Worm (Caenorhabditis elegans) whole organism, L4 larva: Measurements from ENCODE around the gene ZC317.7.
"Not testable (repeated sequence)": the region's sequence is repeated elsewhere in the genome, so short reads cannot be mapped to it uniquely, and the experiment has no call there.

ENCODE experiments used
- D1046.2 ChIP-seq: fragments of 200-800 bp; sonication (Bioruptor generic); IDR thresholded peaks from 2 replicates; pipeline ENCODE4 v1.3.6; 2022; ENCODE audit warnings: missing genetic modification characterization, missing compliant biosample characterization
- F10B5.3 ChIP-seq: sonication (generic microtip); optimal IDR thresholded peaks from 2 replicates; lab custom pipeline; 2016; ENCODE audit warnings: mild to moderate bottlenecking, missing genetic modification characterization, missing compliant biosample characterization
- F49E8.2 ChIP-seq: sonication (generic microtip); optimal IDR thresholded peaks from 2 replicates; lab custom pipeline; 2016; ENCODE audit warnings: missing compliant biosample characterization, mild to moderate bottlenecking, missing genetic modification characterization, borderline replicate concordance
- R02D3.7 ChIP-seq: fragments of 150-350 bp; sonication (generic microtip); optimal IDR thresholded peaks from 3 replicates; lab custom pipeline; 2014; ENCODE audit warnings: missing biosample characterization, missing genetic modification characterization
- T20F7.1 ChIP-seq: fragments of 200-800 bp; sonication (Bioruptor generic); optimal IDR thresholded peaks from 2 replicates; lab custom pipeline; 2018; ENCODE audit warnings: mild to moderate bottlenecking, missing genetic modification characterization, missing compliant biosample characterization
- T26A8.4 ChIP-seq: fragments of 200-800 bp; sonication (Bioruptor generic); IDR thresholded peaks from 2 replicates; pipeline ENCODE4 v1.3.6; 2022; ENCODE audit warnings: missing genetic modification characterization, missing compliant biosample characterization
- aha-1 ChIP-seq: fragments of 150-350 bp; peaks from one replicate; lab custom pipeline; 2014; ENCODE audit warnings: missing biosample characterization, missing genetic modification characterization
- aly-2 ChIP-seq: sonication (generic microtip); optimal IDR thresholded peaks from 2 replicates; lab custom pipeline; 2018; ENCODE audit warnings: missing biosample characterization, missing genetic modification characterization
- ceh-20 ChIP-seq: fragments of 200-800 bp; sonication (Bioruptor generic); IDR thresholded peaks from 2 replicates; pipeline ENCODE4 v1.3.6; 2022; ENCODE audit warnings: missing genetic modification reagents, missing genetic modification characterization, missing compliant biosample characterization
- ceh-28 ChIP-seq: fragments of 150-350 bp; optimal IDR thresholded peaks from 2 replicates; lab custom pipeline; 2014; ENCODE audit warnings: missing biosample characterization, missing genetic modification reagents, missing genetic modification characterization
- ceh-82 ChIP-seq: sonication (generic microtip); optimal IDR thresholded peaks from 2 replicates; lab custom pipeline; 2017; ENCODE audit warnings: missing biosample characterization, missing genetic modification characterization
- daf-8 ChIP-seq: fragments of 200-800 bp; sonication (Bioruptor generic); IDR thresholded peaks from 2 replicates; pipeline ENCODE4 v1.3.6; 2022; ENCODE audit warnings: missing genetic modification characterization, missing compliant biosample characterization
- dmd-9 ChIP-seq: fragments of 200-800 bp; sonication (Bioruptor generic); IDR thresholded peaks from 2 replicates; pipeline ENCODE4 v1.3.6; 2022; ENCODE audit warnings: missing genetic modification reagents, missing genetic modification characterization, missing compliant biosample characterization
- dpl-1 ChIP-seq: fragments of 150-350 bp; optimal IDR thresholded peaks from 2 replicates; lab custom pipeline; 2014; ENCODE audit warnings: missing biosample characterization, missing genetic modification reagents, missing genetic modification characterization
- duxl-1 ChIP-seq: sonication (generic microtip); optimal IDR thresholded peaks from 2 replicates; lab custom pipeline; 2016; ENCODE audit warnings: mild to moderate bottlenecking, missing genetic modification characterization, moderate library complexity, missing compliant biosample characterization; ENCODE audit not compliant: poor library complexity
- egl-27 ChIP-seq: sonication (generic microtip); optimal IDR thresholded peaks from 3 replicates; lab custom pipeline; 2017; ENCODE audit warnings: missing biosample characterization, missing genetic modification reagents, missing genetic modification characterization
- fkh-10 ChIP-seq: fragments of 150-350 bp; optimal IDR thresholded peaks from 2 replicates; lab custom pipeline; 2014; ENCODE audit warnings: missing biosample characterization, missing genetic modification reagents, missing genetic modification characterization
- hlh-30 ChIP-seq: sonication (generic microtip); optimal IDR thresholded peaks from 2 replicates; lab custom pipeline; 2017; ENCODE audit warnings: antibody characterized with exemption, mild to moderate bottlenecking, missing genetic modification characterization, missing compliant biosample characterization; ENCODE audit not compliant: insufficient read depth
- lim-7 ChIP-seq: fragments of 200-800 bp; sonication (Bioruptor generic); IDR thresholded peaks from 2 replicates; pipeline ENCODE4 v1.3.6; 2022; ENCODE audit warnings: missing genetic modification characterization, missing compliant biosample characterization
- lin-13 ChIP-seq: fragments of 150-350 bp; optimal IDR thresholded peaks from 2 replicates; lab custom pipeline; 2014; ENCODE audit warnings: missing biosample characterization, missing genetic modification reagents, missing genetic modification characterization
- lin-38 ChIP-seq: fragments of 200-800 bp; sonication (Bioruptor generic); IDR thresholded peaks from 2 replicates; pipeline ENCODE4 v1.3.6; 2022; ENCODE audit warnings: missing genetic modification reagents, missing genetic modification characterization, missing compliant biosample characterization
- lin-39 ChIP-seq: fragments of 150-350 bp; optimal IDR thresholded peaks from 2 replicates; lab custom pipeline; 2014; ENCODE audit warnings: missing biosample characterization, missing genetic modification reagents, missing genetic modification characterization
- madf-5 ChIP-seq, 2 experiments: fragments of 200-800 bp; sonication (Bioruptor generic); IDR thresholded peaks; 2 replicates each; pipeline ENCODE4 v1.3.6; 2022; ENCODE audit warnings: missing compliant biosample characterization in 2 of 2, missing genetic modification characterization in 2 of 2
- mdt-29 ChIP-seq: fragments of 200-800 bp; sonication (Bioruptor generic); IDR thresholded peaks from 2 replicates; pipeline ENCODE4 v1.3.6; 2022; ENCODE audit warnings: missing genetic modification reagents, missing genetic modification characterization, missing compliant biosample characterization
- mes-2 ChIP-seq: sonication (generic microtip); optimal IDR thresholded peaks from 2 replicates; lab custom pipeline; 2016; ENCODE audit warnings: missing genotype, mild to moderate bottlenecking, missing genetic modification characterization, missing compliant biosample characterization; ENCODE audit not compliant: poor library complexity, severe bottlenecking
- mxl-3 ChIP-seq: fragments of 200-800 bp; sonication (Bioruptor generic); optimal IDR thresholded peaks from 2 replicates; lab custom pipeline; 2018; ENCODE audit warnings: mild to moderate bottlenecking, missing genetic modification characterization, missing compliant biosample characterization
- nhr-10 ChIP-seq: fragments of 150-350 bp; optimal IDR thresholded peaks from 2 replicates; lab custom pipeline; 2014; ENCODE audit warnings: missing biosample characterization, missing genetic modification characterization
- nhr-237 ChIP-seq: sonication (generic microtip); optimal IDR thresholded peaks from 2 replicates; lab custom pipeline; 2017; ENCODE audit warnings: missing biosample characterization, missing genetic modification characterization
- nhr-42 ChIP-seq: fragments of 200-800 bp; sonication (Bioruptor generic); IDR thresholded peaks from 2 replicates; pipeline ENCODE4 v1.3.6; 2022; ENCODE audit warnings: missing genetic modification characterization, missing compliant biosample characterization
- nhr-48 ChIP-seq: sonication (generic microtip); optimal IDR thresholded peaks from 2 replicates; lab custom pipeline; 2016; ENCODE audit warnings: mild to moderate bottlenecking, missing genetic modification characterization, missing compliant biosample characterization
- nhr-76 ChIP-seq: fragments of 150-350 bp; optimal IDR thresholded peaks from 2 replicates; lab custom pipeline; 2014; ENCODE audit warnings: missing biosample characterization, missing genetic modification characterization
- pha-4 ChIP-seq, 2 experiments: fragments of 150-350 bp in 1 of 2; fragments of 200-800 bp in 1 of 2; sonication (Bioruptor generic) in 1 of 2; IDR thresholded peaks in 1 of 2; optimal IDR thresholded peaks in 1 of 2; 2 replicates each; pipeline versions ENCODE4 v1.3.6 to Lab custom; 2014 to 2022; ENCODE audit warnings: missing genetic modification characterization in 2 of 2, missing genetic modification reagents in 2 of 2, missing biosample characterization in 1 of 2, missing compliant biosample characterization in 1 of 2
- rbr-2 ChIP-seq: sonication (generic microtip); optimal IDR thresholded peaks from 2 replicates; lab custom pipeline; 2016; ENCODE audit warnings: missing genotype, missing genetic modification characterization, missing compliant biosample characterization
- snpc-1.2 ChIP-seq: fragments of 200-800 bp; sonication (Bioruptor generic); IDR thresholded peaks from 2 replicates; pipeline ENCODE4 v1.3.6; 2022; ENCODE audit warnings: missing genetic modification reagents, missing genetic modification characterization, missing compliant biosample characterization
- tag-97 ChIP-seq: fragments of 200-800 bp; sonication (Bioruptor generic); IDR thresholded peaks from 2 replicates; pipeline ENCODE4 v1.3.6; 2022; ENCODE audit warnings: missing genetic modification characterization, missing compliant biosample characterization
- tra-1 ChIP-seq: fragments of 200-800 bp; sonication (Bioruptor generic); IDR thresholded peaks from 2 replicates; pipeline ENCODE4 v1.3.6; 2022; ENCODE audit warnings: missing genetic modification reagents, missing genetic modification characterization, missing compliant biosample characterization
- unc-62 ChIP-seq, 3 experiments: fragments of 150-350 bp in 1 of 3; sonication (generic microtip); optimal IDR thresholded peaks in 2 of 3; peaks in 1 of 3; 1 replicate in 1 of 3; 2 replicates in 2 of 3; lab custom pipeline; 2014 to 2017; ENCODE audit warnings: missing biosample characterization in 3 of 3, missing genetic modification characterization in 3 of 3, missing genetic modification reagents in 3 of 3, missing genotype in 1 of 3
- vab-7 ChIP-seq: fragments of 200-800 bp; sonication (Bioruptor generic); IDR thresholded peaks from 2 replicates; pipeline ENCODE4 v1.3.6; 2022; ENCODE audit warnings: missing genetic modification reagents, missing genetic modification characterization, missing compliant biosample characterization
- zfp-2 ChIP-seq: sonication (generic microtip); optimal IDR thresholded peaks from 2 replicates; lab custom pipeline; 2016; ENCODE audit warnings: mild to moderate bottlenecking, missing genetic modification characterization, missing compliant biosample characterization
- zfp-3 ChIP-seq: fragments of 200-800 bp; sonication (Bioruptor generic); conservative IDR thresholded peaks from 2 replicates; pipeline ENCODE4 v1.3.6; 2022; ENCODE audit warnings: missing genetic modification reagents, missing genetic modification characterization, missing compliant biosample characterization
- zip-11 ChIP-seq: fragments of 200-800 bp; sonication (Bioruptor generic); IDR thresholded peaks from 2 replicates; pipeline ENCODE4 v1.3.6; 2022; ENCODE audit warnings: missing genetic modification characterization, missing compliant biosample characterization
- ztf-7 ChIP-seq: fragments of 150-350 bp; optimal IDR thresholded peaks from 2 replicates; lab custom pipeline; 2014; ENCODE audit warnings: missing biosample characterization, missing genetic modification characterization

The ZC317.7 gene

DNA sequence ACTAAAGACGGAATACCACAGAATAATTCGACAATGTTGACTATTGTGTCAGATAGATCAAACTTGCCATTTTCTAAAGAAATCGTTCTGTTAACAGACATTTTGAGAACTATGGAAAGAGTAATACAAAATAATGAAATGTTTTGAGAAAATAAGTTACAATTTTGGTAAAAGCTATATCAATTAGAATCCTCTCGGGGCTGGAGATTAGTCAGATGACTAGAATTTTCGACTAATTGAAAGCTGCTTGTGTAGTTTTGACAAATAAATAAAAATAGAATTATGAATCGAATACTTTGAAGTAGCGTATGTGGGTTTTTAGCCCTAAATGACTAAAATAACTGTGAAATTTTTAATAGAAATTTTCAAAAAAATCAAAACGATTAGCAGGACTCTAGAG, 14.0 kb upstream of the ZC317.7 start, which contains the start of gene srg-65:
Gene srg-65, minus strand, starts transcription at position 101 of the 400 bp plus-strand sequence.
- TF ChIP-seq ceh-20 (GFP tag; lab: Robert Waterston, UW) (no peak), mes-2 (tag; lab: Kevin White, UChicago) (no peak), F49E8.2 (tag; lab: Kevin White, UChicago) (no peak), lim-7 (GFP tag; lab: Robert Waterston, UW) (no peak), ztf-7 (tag; lab: Kevin White, UChicago) (no peak), dpl-1 (no peak), zip-11 (GFP tag; lab: Robert Waterston, UW) (no peak), lin-39 (tag; lab: Kevin White, UChicago) (no peak)

DNA sequence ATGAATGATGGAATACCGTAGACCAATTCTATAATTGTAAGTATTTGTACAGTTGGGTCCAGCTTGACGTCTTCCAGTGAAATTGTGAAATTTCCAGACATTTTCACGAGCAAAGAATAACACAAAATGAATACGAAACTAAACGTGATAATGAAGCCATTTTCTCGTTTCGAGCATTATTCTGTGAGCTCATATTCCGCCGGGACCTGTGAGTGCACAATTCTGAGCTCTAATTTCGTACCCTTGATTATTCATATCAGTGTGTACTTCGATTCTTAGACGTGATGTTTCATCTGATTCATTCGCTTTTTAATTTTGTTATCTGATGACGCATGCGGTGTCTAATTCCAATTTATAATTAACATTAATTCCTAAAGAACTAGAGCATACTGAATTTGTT, 11.5 kb upstream of the ZC317.7 start, which contains the start of gene srg-66:
Gene srg-66, minus strand, starts transcription at position 101 of the 400 bp plus-strand sequence.
- TF ChIP-seq mdt-29 (GFP tag; lab: Robert Waterston, UW) = no peak
- no peak for TF ChIP-seq nhr-237
- TF ChIP-seq vab-7 (GFP tag; lab: Robert Waterston, UW) = no peak
- no peak for TF ChIP-seq nhr-76 (tag; lab: Kevin White, UChicago)
- TF ChIP-seq aly-2 (tag; lab: Kevin White, UChicago) = no peak
- no peak for TF ChIP-seq ztf-7 (tag; lab: Kevin White, UChicago)

DNA sequence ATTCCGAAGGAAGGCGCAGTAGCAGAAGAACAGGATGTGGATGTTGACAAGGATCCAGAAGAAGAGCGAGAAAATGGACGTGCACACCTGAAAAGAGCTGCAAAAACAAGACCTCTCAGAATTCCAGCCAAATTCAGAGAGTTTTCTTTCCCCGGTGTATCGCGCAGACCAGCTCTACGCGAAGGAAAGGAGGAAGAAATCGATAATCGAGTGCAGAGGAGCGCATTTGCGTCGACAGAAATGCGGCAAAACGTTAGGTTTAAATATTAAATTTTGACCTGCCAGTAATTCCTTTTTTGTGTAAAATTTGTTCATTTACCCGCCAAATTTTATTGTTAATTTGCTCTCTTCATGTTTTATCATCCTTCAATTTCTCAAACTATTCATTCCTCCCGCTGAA, 6.9 kb upstream of the ZC317.7 start:
- TF ChIP-seq unc-62 (GFP tag; optimal IDR thresholded peaks at IDR 0.05 in 1 of 2; lab: Kevin White, UChicago) (no peak), unc-62 (tag; optimal IDR thresholded peaks at IDR 0.05; lab: Kevin White, UChicago) (no peak), nhr-48 (tag; lab: Kevin White, UChicago) (no peak), ceh-82 (tag; lab: Kevin White, UChicago) (no peak), egl-27 (no peak), vab-7 (GFP tag; lab: Robert Waterston, UW) (no peak), daf-8 (no peak), hlh-30 (no peak), duxl-1 (no peak), aly-2 (tag; lab: Kevin White, UChicago) (no peak), ztf-7 (tag; lab: Kevin White, UChicago) (no peak), lin-13 (no peak), D1046.2 (GFP tag; lab: Robert Waterston, UW) (no peak)

DNA sequence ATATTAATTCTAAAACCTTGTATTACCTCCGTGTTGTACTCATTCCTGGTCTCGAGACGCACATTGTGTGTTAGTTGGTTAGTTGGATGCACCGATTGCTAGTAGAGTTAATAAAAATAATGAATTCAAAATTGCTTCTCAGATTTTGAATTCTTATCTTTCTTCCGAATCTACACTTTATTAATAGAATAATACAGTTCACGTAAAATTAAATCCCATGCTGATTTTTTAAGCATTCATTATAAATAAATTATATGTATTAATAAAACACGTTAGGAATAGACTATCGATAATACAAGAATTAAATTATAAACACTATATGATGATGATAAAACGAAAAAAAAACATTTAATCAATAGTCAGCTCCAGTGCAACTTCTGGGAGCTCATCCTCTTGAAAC, 2.3 kb downstream of the ZC317.7 start, which contains the start of gene ZC317.6:
Gene ZC317.6, minus strand, starts transcription at position 101 of the 400 bp plus-strand sequence.
- TF ChIP-seq R02D3.7 (tag; lab: Kevin White, UChicago); ceh-28 (tag; lab: Kevin White, UChicago); lin-38 (GFP tag; lab: Robert Waterston, UW): not testable (repeated sequence)

DNA sequence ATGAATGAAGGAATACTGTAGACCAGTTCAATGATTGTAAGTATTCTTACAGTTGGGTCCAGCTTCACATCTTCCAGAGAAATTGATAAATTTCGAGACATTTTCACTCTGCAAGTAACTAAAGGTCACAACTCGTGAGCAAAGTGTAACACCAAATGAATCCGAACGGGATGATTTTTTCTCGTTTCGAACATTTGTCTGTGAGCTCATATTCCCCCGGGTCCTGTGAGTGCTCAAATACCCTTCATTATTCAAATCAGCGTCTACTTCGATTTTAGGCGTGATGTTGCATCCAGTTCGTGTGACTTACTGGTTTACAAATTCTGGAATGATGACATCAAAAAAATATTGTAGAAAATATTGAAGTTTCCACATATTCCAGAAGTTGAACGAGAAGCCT, 5.5 kb downstream of the ZC317.7 start, which contains the start of gene srg-68:
Gene srg-68, minus strand, starts transcription at position 101 of the 400 bp plus-strand sequence.
- no peak for TF ChIP-seq aha-1 (tag; lab: Kevin White, UChicago)
- no peak for TF ChIP-seq D1046.2 (GFP tag; lab: Robert Waterston, UW)
- no peak for TF ChIP-seq lin-38 (GFP tag; lab: Robert Waterston, UW)
- TF ChIP-seq fkh-10 = no peak
- no peak for TF ChIP-seq tra-1 (GFP tag; lab: Robert Waterston, UW)
- TF ChIP-seq T26A8.4 (GFP tag; lab: Robert Waterston, UW) = no peak
- no peak for TF ChIP-seq tag-97 (GFP tag; lab: Robert Waterston, UW)
- TF ChIP-seq F49E8.2 (tag; lab: Kevin White, UChicago) = no peak
- TF ChIP-seq dmd-9 (GFP tag; lab: Robert Waterston, UW) = no peak
- no peak for TF ChIP-seq zfp-2 (tag; lab: Kevin White, UChicago)
- TF ChIP-seq F10B5.3 (tag; lab: Kevin White, UChicago) = no peak
- TF ChIP-seq snpc-1.2 (GFP tag; lab: Robert Waterston, UW) = no peak
- TF ChIP-seq zfp-3 = no peak
- no peak for TF ChIP-seq rbr-2 (tag; lab: Kevin White, UChicago)
- no peak for TF ChIP-seq madf-5 (GFP tag; IDR thresholded peaks at IDR 0.05; lab: Robert Waterston, UW)
- TF ChIP-seq mxl-3 (GFP tag; lab: Kevin White, UChicago) = no peak
- no peak for TF ChIP-seq pha-4 (GFP tag; IDR thresholded peaks at IDR 0.05; lab: Robert Waterston, UW)
- TF ChIP-seq pha-4 (tag; optimal IDR thresholded peaks at IDR 0.05; lab: Kevin White, UChicago) = no peak
- no peak for TF ChIP-seq nhr-10 (tag; lab: Kevin White, UChicago)
- no peak for TF ChIP-seq nhr-42 (GFP tag; lab: Robert Waterston, UW)
- TF ChIP-seq T20F7.1 (GFP tag; lab: Kevin White, UChicago) = no peak
- TF ChIP-seq, all 104 proteins: peak for 0
